Worm (Caenorhabditis elegans): ENCODE results near the gene hot-7.

Gene hot-7

DNA sequence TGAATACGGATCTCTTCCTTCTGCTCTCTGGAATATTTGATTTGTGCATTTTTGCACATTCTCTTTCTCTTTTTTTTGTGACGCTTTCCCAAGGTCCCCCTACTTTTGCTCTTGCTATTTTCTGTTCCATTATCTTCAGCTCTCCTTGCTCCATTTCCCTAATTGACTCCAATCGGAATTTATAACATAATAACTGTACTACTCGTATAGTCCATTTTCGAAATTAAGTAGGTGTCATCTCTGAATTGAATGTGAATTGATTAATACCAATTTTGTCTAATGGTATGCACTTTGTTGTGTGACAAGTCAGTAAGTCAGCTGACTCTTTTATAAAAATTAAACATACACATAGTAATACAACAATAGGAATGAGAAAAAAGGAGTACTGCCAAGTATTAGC, 15.3 kb upstream of the hot-7 start:
- TF ChIP-seq cnd-1 (tag; optimal IDR thresholded peaks at IDR 0.05) (no peak), nhr-28 (tag; optimal IDR thresholded peaks at IDR 0.05) (no peak), nhr-12 (tag; optimal IDR thresholded peaks at IDR 0.05) (no peak), lin-32 (GFP tag; optimal IDR thresholded peaks at IDR 0.05) (no peak), zip-8 (tag; optimal IDR thresholded peaks at IDR 0.05) (no peak), nhr-237 (tag; optimal IDR thresholded peaks at IDR 0.05) (no peak), ces-1 (GFP tag; optimal IDR thresholded peaks at IDR 0.05) (no peak), ceh-43 (GFP tag; optimal IDR thresholded peaks at IDR 0.05) (no peak), unc-62 (GFP tag; optimal IDR thresholded peaks at IDR 0.05) (no peak), mep-1 (tag; optimal IDR thresholded peaks at IDR 0.05) (no peak), flh-1 (GFP tag; optimal IDR thresholded peaks at IDR 0.05) (no peak)

- TF ChIP-seq nhr-2 (tag; optimal IDR thresholded peaks at IDR 0.05) (no peak), elt-3 (tag; optimal IDR thresholded peaks at IDR 0.05) (no peak), lin-32 (GFP tag; optimal IDR thresholded peaks at IDR 0.05) (no peak), elt-1 (tag; optimal IDR thresholded peaks at IDR 0.05; ENCODE audit: borderline replicate concordance, insufficient read depth) (no peak), nhr-76 (tag; optimal IDR thresholded peaks at IDR 0.05) (no peak), nhr-237 (tag; optimal IDR thresholded peaks at IDR 0.05) (no peak), pha-4 (tag; optimal IDR thresholded peaks at IDR 0.05) (no peak), cnd-1 (tag; optimal IDR thresholded peaks at IDR 0.05) (no peak), ham-2 (GFP tag; optimal IDR thresholded peaks at IDR 0.05) (no peak), mls-2 (tag; optimal IDR thresholded peaks at IDR 0.05) (no peak), bed-3 (GFP tag; optimal IDR thresholded peaks at IDR 0.05) (no peak), hlh-1 (tag; optimal IDR thresholded peaks at IDR 0.05) (no peak), unc-39 (tag; optimal IDR thresholded peaks at IDR 0.05) (no peak)
These were observed 13.6 kb upstream of the hot-7 start, which contains the start of gene ace-4 for ce11 chrII:14197499-14198096. TSS of gene ace-4 (plus strand) at chrII:14198046.

DNA sequence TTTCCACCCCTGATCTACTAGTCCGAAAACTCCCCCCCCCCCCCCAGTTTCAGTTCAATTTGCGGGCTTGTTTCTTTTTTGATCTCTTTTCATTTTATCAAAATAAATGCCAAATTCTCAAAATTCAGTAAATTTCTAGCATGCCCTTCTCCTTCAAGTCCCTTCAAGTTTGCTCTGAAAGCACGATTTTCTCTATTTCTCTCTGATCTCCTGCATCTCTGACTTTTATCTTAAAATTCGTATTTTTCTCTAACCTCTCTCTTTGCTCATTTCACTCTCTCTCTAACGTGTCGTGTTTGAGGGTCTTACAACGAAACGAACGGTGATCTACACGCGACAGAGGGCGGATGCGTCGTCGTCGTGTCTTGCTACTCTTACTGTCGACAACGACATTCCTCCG, 5.9 kb upstream of the hot-7 start, which contains the start of gene ace-3:
Gene ace-3 (plus strand): TSS at position 301 of the 400 bp plus-strand sequence.
- TF ChIP-seq nhr-76 (tag; optimal IDR thresholded peaks at IDR 0.05), result no peak

DNA sequence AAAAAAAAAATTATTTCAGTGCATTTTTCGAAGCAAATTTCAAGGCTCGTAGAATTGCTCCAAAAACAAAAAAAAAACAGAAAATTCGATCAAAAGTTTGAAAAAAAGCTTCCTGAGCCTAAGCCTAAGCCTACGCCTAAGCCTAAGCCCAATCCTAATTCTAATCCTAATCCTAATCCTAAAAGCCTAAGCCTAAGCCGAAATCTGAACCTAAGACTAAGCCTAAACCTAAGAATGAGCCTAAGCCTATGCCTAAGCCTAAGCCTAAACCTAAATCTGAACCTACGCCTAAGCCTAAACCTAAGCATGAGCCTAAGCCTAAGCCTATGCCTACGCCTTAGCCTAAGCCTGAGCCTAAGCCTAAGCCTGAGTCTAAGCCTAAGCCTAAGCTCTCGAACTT, 5.0 kb upstream of the hot-7 start:
- no peak for TF ChIP-seq elt-3 (tag; optimal IDR thresholded peaks at IDR 0.05)
- TF ChIP-seq zip-8 (tag; optimal IDR thresholded peaks at IDR 0.05), result no peak
- no peak for TF ChIP-seq pha-4 (tag; optimal IDR thresholded peaks at IDR 0.05)
- no peak for TF ChIP-seq mab-5 (tag; optimal IDR thresholded peaks at IDR 0.05)
- no peak for TF ChIP-seq unc-62 (GFP tag; optimal IDR thresholded peaks at IDR 0.05)
- no peak for TF ChIP-seq lin-32 (GFP tag; optimal IDR thresholded peaks at IDR 0.05)
- no peak for TF ChIP-seq sem-2 (GFP tag; optimal IDR thresholded peaks at IDR 0.05)
- no peak for TF ChIP-seq bed-3 (GFP tag; optimal IDR thresholded peaks at IDR 0.05)
- TF ChIP-seq flh-1 (GFP tag; optimal IDR thresholded peaks at IDR 0.05), result no peak
- TF ChIP-seq drap-1 (GFP tag; optimal IDR thresholded peaks at IDR 0.05), result no peak
- TF ChIP-seq lsy-2 (tag; optimal IDR thresholded peaks at IDR 0.05), result no peak
- TF ChIP-seq blmp-1 (tag; optimal IDR thresholded peaks at IDR 0.05), result no peak
- no peak for TF ChIP-seq cnd-1 (tag; optimal IDR thresholded peaks at IDR 0.05)
- TF ChIP-seq hlh-1 (tag; optimal IDR thresholded peaks at IDR 0.05), result no peak
- no peak for TF ChIP-seq nhr-2 (tag; optimal IDR thresholded peaks at IDR 0.05)
- TF ChIP-seq mep-1 (tag; optimal IDR thresholded peaks at IDR 0.05), result no peak
- TF ChIP-seq nhr-76 (tag; optimal IDR thresholded peaks at IDR 0.05), result no peak
- TF ChIP-seq unc-120 (tag; optimal IDR thresholded peaks at IDR 0.05; ENCODE audit: poor library complexity, severe bottlenecking), result no peak
- no peak for TF ChIP-seq ceh-43 (GFP tag; optimal IDR thresholded peaks at IDR 0.05)
- no peak for TF ChIP-seq nhr-12 (tag; optimal IDR thresholded peaks at IDR 0.05)

DNA sequence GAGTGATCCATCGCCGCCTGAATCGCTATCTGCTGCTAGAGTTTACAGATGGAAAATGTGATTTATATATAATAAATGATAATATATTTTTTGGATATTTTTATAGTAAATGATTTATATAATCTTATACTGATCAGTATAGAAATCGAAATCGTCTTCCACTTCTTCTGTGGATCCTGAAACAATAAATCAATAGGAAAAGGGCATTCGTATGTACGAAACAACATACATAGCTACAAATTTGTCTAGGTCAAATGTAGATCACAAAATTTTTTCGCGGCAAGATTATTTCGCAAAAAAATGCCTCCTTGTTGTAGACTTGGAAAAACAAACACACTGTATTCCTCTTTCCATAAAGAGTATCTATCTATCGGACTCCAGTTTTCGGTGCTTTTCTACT, 2.9 kb downstream of the hot-7 start, which contains the start of gene Y48B6A.10:
Gene Y48B6A.10 (plus strand): TSS at position 301 of the 400 bp plus-strand sequence.
- TF ChIP-seq ces-1 (GFP tag; optimal IDR thresholded peaks at IDR 0.05) (no peak), unc-62 (GFP tag; optimal IDR thresholded peaks at IDR 0.05) (no peak), zip-8 (tag; optimal IDR thresholded peaks at IDR 0.05) (no peak), lin-13 (tag; optimal IDR thresholded peaks at IDR 0.05) (no peak), elt-1 (tag; optimal IDR thresholded peaks at IDR 0.05; ENCODE audit: borderline replicate concordance, insufficient read depth) (no peak)

ce11 chrII:14218142-14218541, 6.9 kb downstream of the hot-7 start:
- no peak for TF ChIP-seq nhr-28 (tag; optimal IDR thresholded peaks at IDR 0.05)
- no peak for TF ChIP-seq elt-1 (tag; optimal IDR thresholded peaks at IDR 0.05; ENCODE audit: borderline replicate concordance, insufficient read depth)
- no peak for TF ChIP-seq drap-1 (GFP tag; optimal IDR thresholded peaks at IDR 0.05)
- no peak for TF ChIP-seq ztf-11 (tag; optimal IDR thresholded peaks at IDR 0.05)
- TF ChIP-seq blmp-1 (tag; optimal IDR thresholded peaks at IDR 0.05), result no peak
- no peak for TF ChIP-seq M03D4.4 (tag; optimal IDR thresholded peaks at IDR 0.05)
- TF ChIP-seq lsy-2 (tag; optimal IDR thresholded peaks at IDR 0.05), result no peak

Measured in whole organism, mixed stage, embryonic.